Worm (Caenorhabditis elegans) whole organism, early embryonic: Measurements from ENCODE around the gene W09C2.7.
"Not testable (repeated sequence)": the region's sequence is repeated elsewhere in the genome, so short reads cannot be mapped to it uniquely, and the experiment has no call there.

Experiments
- B0310.2 ChIP-seq: sonication (generic microtip); optimal IDR thresholded peaks from 2 replicates; lab custom pipeline; 2016; ENCODE audit warnings: mild to moderate bottlenecking, missing genetic modification characterization, missing compliant biosample characterization
- F13C5.2 ChIP-seq: sonication (generic microtip); optimal IDR thresholded peaks from 2 replicates; lab custom pipeline; 2017; ENCODE audit warnings: mild to moderate bottlenecking, missing genetic modification characterization, inconsistent platforms, missing compliant biosample characterization
- aly-1 ChIP-seq: sonication (generic microtip); optimal IDR thresholded peaks from 2 replicates; lab custom pipeline; 2016; ENCODE audit warnings: missing genetic modification characterization, missing compliant biosample characterization
- ama-1 ChIP-seq: fragments of 150-350 bp; optimal IDR thresholded peaks from 2 replicates; lab custom pipeline; 2014
- ceh-13 ChIP-seq: fragments of 200-800 bp; sonication (Bioruptor generic); optimal IDR thresholded peaks from 2 replicates; lab custom pipeline; 2018; ENCODE audit warnings: mild to moderate bottlenecking, missing genetic modification characterization, missing compliant biosample characterization
- ceh-36 ChIP-seq: sonication (generic microtip); optimal IDR thresholded peaks from 2 replicates; lab custom pipeline; 2016; ENCODE audit warnings: missing genetic modification characterization, inconsistent platforms, missing compliant biosample characterization
- ets-7 ChIP-seq: sonication (generic microtip); optimal IDR thresholded peaks from 2 replicates; lab custom pipeline; 2016; ENCODE audit warnings: missing genotype, missing genetic modification characterization, missing compliant biosample characterization
- flt-1 ChIP-seq: fragments of 200-800 bp; sonication (Bioruptor generic); IDR thresholded peaks from 2 replicates; pipeline ENCODE4 v1.3.6; 2022; ENCODE audit warnings: missing genetic modification characterization, missing compliant biosample characterization
- hmbx-1 ChIP-seq: sonication (generic microtip); optimal IDR thresholded peaks from 2 replicates; lab custom pipeline; 2016; ENCODE audit warnings: mild to moderate bottlenecking, missing genetic modification characterization, missing compliant biosample characterization
- hmg-4 ChIP-seq: fragments of 200-800 bp; sonication (Bioruptor generic); optimal IDR thresholded peaks from 2 replicates; lab custom pipeline; 2018; ENCODE audit warnings: mild to moderate bottlenecking, missing genetic modification characterization, missing compliant biosample characterization
- hnd-1 ChIP-seq: sonication (generic microtip); optimal IDR thresholded peaks from 2 replicates; lab custom pipeline; 2016; ENCODE audit warnings: missing genetic modification characterization, missing compliant biosample characterization
- pes-1 ChIP-seq: fragments of 200-800 bp; sonication (Bioruptor generic); IDR thresholded peaks from 2 replicates; pipeline ENCODE4 v1.3.6; 2022; ENCODE audit warnings: missing genetic modification reagents, missing genetic modification characterization, missing compliant biosample characterization
- scrt-1 ChIP-seq: fragments of 200-800 bp; sonication (Bioruptor generic); IDR thresholded peaks from 2 replicates; pipeline ENCODE4 v1.3.6; 2022; ENCODE audit warnings: missing genetic modification characterization, missing compliant biosample characterization
- sea-1 ChIP-seq: fragments of 200-800 bp; sonication (Bioruptor generic); conservative IDR thresholded peaks from 2 replicates; pipeline ENCODE4 v1.3.6; 2022; ENCODE audit warnings: missing genetic modification characterization, missing compliant biosample characterization
- tbx-11 ChIP-seq: fragments of 200-800 bp; sonication (Bioruptor generic); IDR thresholded peaks from 2 replicates; pipeline ENCODE4 v1.3.6; 2022; ENCODE audit warnings: missing genetic modification characterization, missing compliant biosample characterization
- tbx-37 ChIP-seq: fragments of 200-800 bp; sonication (Bioruptor generic); conservative IDR thresholded peaks from 2 replicates; pipeline ENCODE4 v1.3.6; 2022; ENCODE audit warnings: missing genetic modification reagents, missing genetic modification characterization, missing compliant biosample characterization
- tra-4 ChIP-seq: sonication (generic microtip); optimal IDR thresholded peaks from 2 replicates; lab custom pipeline; 2017; ENCODE audit warnings: missing genetic modification characterization, missing compliant biosample characterization

The W09C2.7 gene

DNA sequence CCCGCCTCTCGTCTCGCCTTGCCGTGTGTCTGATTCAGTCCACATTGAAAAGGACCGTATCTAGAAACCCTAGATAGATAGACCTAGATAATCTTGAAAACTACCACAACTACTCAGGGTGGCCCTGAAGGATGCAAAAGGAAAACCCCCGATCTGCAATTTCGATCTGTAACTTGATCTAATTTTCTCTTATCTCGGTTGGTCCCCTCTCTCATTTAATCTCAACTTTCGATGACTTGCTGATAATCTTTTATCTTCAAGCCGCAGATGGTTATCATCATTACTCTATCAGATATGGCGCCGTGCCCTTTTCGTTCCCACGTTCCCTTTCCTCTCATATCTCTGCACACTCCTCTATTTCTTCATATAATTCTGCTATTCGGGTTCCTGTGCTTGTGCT lies 6.7 kb downstream of the W09C2.7 start:
- TF ChIP-seq B0310.2 (tag; lab: Kevin White, UChicago): no peak

DNA sequence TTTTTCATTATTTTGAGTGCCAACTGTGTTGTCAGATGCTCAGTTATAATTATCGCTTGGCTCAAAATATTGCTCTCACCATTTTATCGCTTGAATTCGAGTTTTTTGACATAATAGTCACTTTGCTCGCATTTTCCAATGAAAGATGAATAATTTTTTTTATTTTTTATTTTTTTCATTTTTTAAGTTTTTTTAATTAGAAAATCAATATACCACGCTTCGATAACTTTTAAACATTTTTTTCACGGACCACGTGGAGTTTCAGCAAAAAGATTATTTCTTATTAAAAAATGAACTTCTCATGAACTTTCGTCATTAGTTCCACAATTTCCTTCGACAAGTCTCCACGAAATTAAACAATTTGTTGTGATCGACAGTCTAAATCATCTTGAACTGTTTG lies 7.5 kb downstream of the W09C2.7 start, which contains the start of gene elt-1:
TSS of gene elt-1 (plus strand) at position 301 of the 400 bp plus-strand sequence.
- TF ChIP-seq sea-1 (GFP tag; lab: Robert Waterston, UW) (no peak), F13C5.2 (tag; lab: Kevin White, UChicago) (no peak), ets-7 (no peak), tra-4 (tag; lab: Kevin White, UChicago) (no peak), aly-1 (no peak), hnd-1 (tag; lab: Kevin White, UChicago) (no peak)

DNA sequence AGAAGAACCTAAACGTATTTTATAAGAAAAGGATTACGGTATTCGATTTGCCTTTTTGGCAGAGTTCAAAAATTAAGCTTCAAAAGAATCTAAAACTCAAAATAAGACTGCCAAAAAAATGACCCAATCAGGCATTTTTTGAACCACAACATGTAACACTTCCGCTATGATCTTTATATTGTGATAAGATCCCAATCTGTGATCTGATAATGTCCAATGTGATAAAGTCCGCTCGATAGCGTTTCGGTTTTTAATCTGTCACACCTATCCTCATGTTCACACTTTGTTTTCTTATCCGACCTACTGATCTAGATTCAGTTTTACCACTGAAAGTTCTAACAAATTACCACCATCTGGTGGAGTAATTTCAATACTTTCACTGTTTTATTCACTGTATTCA lies 8.1 kb downstream of the W09C2.7 start:
- TF ChIP-seq ets-7 (no peak), B0310.2 (tag; lab: Kevin White, UChicago) (no peak), sea-1 (GFP tag; lab: Robert Waterston, UW) (no peak), hmg-4 (GFP tag; lab: Kevin White, UChicago) (no peak), hnd-1 (tag; lab: Kevin White, UChicago) (no peak), pes-1 (GFP tag; lab: Robert Waterston, UW) (no peak), ceh-13 (GFP tag; lab: Kevin White, UChicago) (no peak), tbx-37 (GFP tag; lab: Robert Waterston, UW) (no peak), ceh-36 (tag; lab: Kevin White, UChicago) (no peak), F13C5.2 (tag; lab: Kevin White, UChicago) (no peak), tbx-11 (no peak), flt-1 (GFP tag; lab: Robert Waterston, UW) (no peak), ama-1 (lab: Kevin White, UChicago) (no peak), scrt-1 (no peak), aly-1 (no peak), hmbx-1 (no peak), tra-4 (tag; lab: Kevin White, UChicago) (no peak)

DNA sequence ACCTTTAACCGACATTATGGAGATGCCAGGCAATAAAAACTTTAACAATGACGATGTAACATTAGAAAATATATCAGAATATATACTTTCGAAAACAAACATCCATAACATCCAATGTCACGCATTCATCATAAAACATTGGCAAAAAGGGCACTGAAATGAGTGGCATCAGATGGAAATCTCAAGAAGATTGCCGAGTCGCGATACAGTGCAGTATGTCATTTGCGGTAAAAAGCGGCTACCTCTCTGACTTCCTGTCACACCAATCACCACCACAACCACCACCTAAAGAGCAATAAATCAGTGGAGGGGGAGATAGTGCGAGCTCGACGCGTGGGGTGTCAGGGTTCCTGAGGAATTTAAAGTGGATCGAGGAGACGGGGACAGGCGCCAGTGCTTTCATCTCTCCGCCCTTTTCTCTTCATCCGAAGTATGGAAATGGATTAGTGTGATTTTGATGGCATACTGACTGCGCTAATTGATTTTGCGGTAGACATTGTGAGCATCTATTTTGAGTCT lies 9.0 kb downstream of the W09C2.7 start:
- TF ChIP-seq ama-1 (lab: Kevin White, UChicago) (no peak), hmbx-1 (no peak), aly-1 (no peak), tra-4 (tag; lab: Kevin White, UChicago) (no peak), flt-1 (GFP tag; lab: Robert Waterston, UW) (no peak), B0310.2 (tag; lab: Kevin White, UChicago) (no peak), ceh-36 (tag; lab: Kevin White, UChicago) (no peak), tbx-11 (no peak), hnd-1 (tag; lab: Kevin White, UChicago) (no peak), hmg-4 (GFP tag; lab: Kevin White, UChicago) (no peak), pes-1 (GFP tag; lab: Robert Waterston, UW) (no peak), F13C5.2 (tag; lab: Kevin White, UChicago) (no peak), sea-1 (GFP tag; lab: Robert Waterston, UW) (no peak), tbx-37 (GFP tag; lab: Robert Waterston, UW) (no peak), scrt-1 (no peak), ceh-13 (GFP tag; lab: Kevin White, UChicago) (no peak), ets-7 (no peak)

DNA sequence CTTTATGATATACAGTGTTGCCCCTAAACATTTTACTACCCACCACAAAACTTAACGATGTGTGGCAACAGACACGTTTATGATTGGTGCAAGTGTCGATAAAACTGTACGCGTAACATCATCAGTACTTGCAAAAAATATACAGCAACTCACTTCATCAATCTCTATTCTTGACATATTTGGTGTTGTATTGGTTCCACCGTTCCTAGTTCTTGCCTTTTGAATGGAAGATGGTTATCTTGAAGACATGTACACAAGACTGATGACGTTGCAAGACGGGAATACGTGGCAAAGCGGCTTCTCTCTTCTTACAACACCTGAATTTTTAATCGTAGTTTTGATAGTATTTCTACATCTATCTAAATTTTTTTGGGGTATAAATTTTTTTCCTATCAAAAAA lies 11.2 kb downstream of the W09C2.7 start:
- TF ChIP-seq scrt-1: no peak
- no peak for TF ChIP-seq aly-1
- TF ChIP-seq ceh-13 (GFP tag; lab: Kevin White, UChicago): no peak
- TF ChIP-seq B0310.2 (tag; lab: Kevin White, UChicago): no peak
- TF ChIP-seq tra-4 (tag; lab: Kevin White, UChicago): no peak
- no peak for TF ChIP-seq F13C5.2 (tag; lab: Kevin White, UChicago)
- no peak for TF ChIP-seq tbx-11
- no peak for TF ChIP-seq ama-1 (lab: Kevin White, UChicago)
- TF ChIP-seq pes-1 (GFP tag; lab: Robert Waterston, UW): no peak
- no peak for TF ChIP-seq ceh-36 (tag; lab: Kevin White, UChicago)

DNA sequence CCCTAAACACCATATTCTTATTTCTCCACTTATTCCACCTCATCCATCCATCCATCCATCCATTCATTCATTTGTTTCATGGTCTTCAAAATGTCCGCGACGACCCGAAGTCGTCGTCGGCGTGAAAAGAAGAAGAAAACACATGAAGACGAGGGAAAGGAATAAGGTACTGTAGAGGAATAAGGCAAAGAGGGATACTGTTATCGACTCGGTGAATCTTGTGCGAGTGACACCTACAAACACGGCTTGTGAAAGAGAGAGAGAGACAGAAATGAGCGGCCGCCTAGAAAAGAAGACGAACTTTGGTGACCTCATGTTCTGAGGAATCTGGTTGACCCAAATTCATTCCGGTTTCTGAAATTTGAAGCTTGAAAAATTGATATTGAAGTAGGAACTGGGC lies 13.1 kb downstream of the W09C2.7 start:
- no peak for TF ChIP-seq hmg-4 (GFP tag; lab: Kevin White, UChicago)

DNA sequence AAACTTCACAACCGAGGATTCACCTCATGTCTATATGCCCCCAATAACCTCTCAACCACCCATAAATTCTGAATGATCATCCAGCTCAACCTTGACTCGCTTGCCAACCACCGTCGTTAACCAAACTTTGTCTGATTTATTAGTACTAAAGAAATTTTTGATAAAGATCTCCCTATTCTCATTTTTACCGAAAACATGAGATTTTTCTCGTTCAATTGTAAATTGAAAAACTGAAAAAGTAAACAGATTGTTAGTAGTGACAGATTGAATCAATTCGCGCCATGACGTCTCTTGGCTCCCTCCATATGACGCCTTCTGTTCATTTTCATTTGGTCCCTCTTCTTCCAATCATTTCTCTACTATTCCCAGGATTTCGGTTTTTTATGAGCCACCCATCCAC lies 14.2 kb downstream of the W09C2.7 start:
- no peak for TF ChIP-seq tbx-11
- no peak for TF ChIP-seq hnd-1 (tag; lab: Kevin White, UChicago)

DNA sequence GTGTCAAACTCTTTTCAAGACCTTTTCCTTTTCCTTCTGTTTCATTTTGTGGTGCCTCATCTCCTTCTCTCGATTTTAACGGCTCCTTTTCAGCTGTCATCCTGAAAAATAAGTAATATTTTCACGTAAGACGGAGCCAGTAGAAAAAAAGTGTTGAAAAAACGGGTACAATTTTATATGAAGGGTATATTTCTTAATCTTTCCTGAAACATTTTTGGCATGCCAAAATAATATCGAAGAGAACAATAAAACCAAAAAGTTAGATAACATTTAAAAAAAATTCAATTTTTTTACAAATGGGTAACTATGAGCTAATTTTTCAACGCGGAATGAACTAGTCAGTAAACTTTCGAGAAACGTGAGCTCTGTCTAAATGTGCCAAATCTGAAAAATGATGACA lies 20.6 kb downstream of the W09C2.7 start, which contains the start of gene aat-1:
TSS of gene aat-1 (minus strand) at position 101 of the 400 bp plus-strand sequence.
- no peak for TF ChIP-seq sea-1 (GFP tag; lab: Robert Waterston, UW)

DNA sequence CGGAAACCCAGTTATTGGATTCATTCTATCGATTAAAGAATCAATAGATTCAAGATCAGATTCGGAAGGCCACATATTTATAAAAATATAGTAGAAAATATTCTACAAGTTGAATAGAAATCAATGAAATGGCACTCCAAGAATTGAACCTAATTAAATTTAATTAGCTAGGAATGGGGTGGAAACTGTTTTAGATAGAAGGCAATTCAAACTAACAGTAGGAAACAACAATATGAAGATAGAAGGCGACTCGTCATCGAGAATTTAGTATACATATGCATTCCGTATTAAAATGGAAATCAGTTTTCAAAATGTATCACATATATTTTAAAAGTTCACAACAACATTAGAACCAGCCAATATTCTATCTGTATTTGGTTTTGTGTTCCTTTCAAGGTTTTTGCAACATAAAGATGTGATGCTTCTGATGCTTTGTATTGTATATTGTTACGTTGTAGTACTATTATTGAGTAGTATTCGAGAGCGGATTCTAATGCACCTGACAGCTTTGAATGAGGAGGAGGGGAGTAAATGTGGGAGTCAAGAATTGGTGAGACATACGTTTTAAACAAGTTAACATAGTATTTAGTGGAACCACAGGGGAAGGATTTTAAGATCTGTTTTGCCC lies 26.3 kb downstream of the W09C2.7 start, which contains the start of the genes F27C8.3 and F27C8.2:
TSS of gene F27C8.3 (minus strand) at position 101 of the 628 bp plus-strand sequence.
TSS of gene F27C8.2 (plus strand) at position 578 of the 628 bp plus-strand sequence.
- TF ChIP-seq tra-4 (tag; lab: Kevin White, UChicago); sea-1 (GFP tag; lab: Robert Waterston, UW); tbx-11: not testable (repeated sequence)
